Worm (Caenorhabditis elegans) whole organism, late embryonic: ENCODE data around the gene col-40.

Experiments used
- ama-1 ChIP-seq: fragments of 150-350 bp; optimal IDR thresholded peaks from 2 replicates; lab custom pipeline; 2014
- ceh-14 ChIP-seq: sonication (generic microtip); optimal IDR thresholded peaks from 2 replicates; lab custom pipeline; 2016; ENCODE audit warnings: missing genotype, missing genetic modification characterization, missing compliant biosample characterization
- che-1 ChIP-seq: sonication (generic microtip); optimal IDR thresholded peaks from 2 replicates; lab custom pipeline; 2016; ENCODE audit warnings: mild to moderate bottlenecking, missing genetic modification characterization, missing compliant biosample characterization
- dmd-4 ChIP-seq: sonication (generic microtip); optimal IDR thresholded peaks from 2 replicates; lab custom pipeline; 2016; ENCODE audit warnings: borderline replicate concordance, missing genetic modification characterization, missing compliant biosample characterization
- dve-1 ChIP-seq: sonication (generic microtip); optimal IDR thresholded peaks from 2 replicates; lab custom pipeline; 2017; ENCODE audit warnings: antibody characterized with exemption, mild to moderate bottlenecking, missing genetic modification characterization, missing compliant biosample characterization
- lin-11 ChIP-seq: fragments of 200-800 bp; sonication (Bioruptor generic); optimal IDR thresholded peaks from 2 replicates; lab custom pipeline; 2018; ENCODE audit warnings: mild to moderate bottlenecking, missing genetic modification characterization, missing compliant biosample characterization
- madf-2 ChIP-seq: sonication (generic microtip); optimal IDR thresholded peaks from 2 replicates; lab custom pipeline; 2017; ENCODE audit warnings: missing genetic modification characterization, missing compliant biosample characterization
- npax-4 ChIP-seq: sonication (generic microtip); optimal IDR thresholded peaks from 2 replicates; lab custom pipeline; 2016; ENCODE audit warnings: missing genetic modification characterization, missing compliant biosample characterization
- pag-3 ChIP-seq: sonication (generic microtip); optimal IDR thresholded peaks from 2 replicates; lab custom pipeline; 2016; ENCODE audit warnings: missing compliant biosample characterization, missing genetic modification characterization, borderline replicate concordance
- pha-4 ChIP-seq: fragments of 150-350 bp; optimal IDR thresholded peaks from 2 replicates; lab custom pipeline; 2018; ENCODE audit warnings: missing biosample characterization, missing genetic modification reagents, missing genetic modification characterization
- pqm-1 ChIP-seq: sonication (generic microtip); optimal IDR thresholded peaks from 2 replicates; lab custom pipeline; 2016; ENCODE audit warnings: missing genetic modification characterization, missing compliant biosample characterization
- sox-4 ChIP-seq: sonication (generic microtip); optimal IDR thresholded peaks from 2 replicates; lab custom pipeline; 2017; ENCODE audit warnings: mild to moderate bottlenecking, missing genetic modification characterization, inconsistent platforms, missing compliant biosample characterization
- tbx-7 ChIP-seq: sonication (generic microtip); optimal IDR thresholded peaks from 2 replicates; lab custom pipeline; 2016; ENCODE audit warnings: missing genotype, missing genetic modification characterization, missing compliant biosample characterization
- ztf-16 ChIP-seq: sonication (generic microtip); optimal IDR thresholded peaks from 2 replicates; lab custom pipeline; 2017; ENCODE audit warnings: missing genetic modification characterization, missing compliant biosample characterization

DNA sequence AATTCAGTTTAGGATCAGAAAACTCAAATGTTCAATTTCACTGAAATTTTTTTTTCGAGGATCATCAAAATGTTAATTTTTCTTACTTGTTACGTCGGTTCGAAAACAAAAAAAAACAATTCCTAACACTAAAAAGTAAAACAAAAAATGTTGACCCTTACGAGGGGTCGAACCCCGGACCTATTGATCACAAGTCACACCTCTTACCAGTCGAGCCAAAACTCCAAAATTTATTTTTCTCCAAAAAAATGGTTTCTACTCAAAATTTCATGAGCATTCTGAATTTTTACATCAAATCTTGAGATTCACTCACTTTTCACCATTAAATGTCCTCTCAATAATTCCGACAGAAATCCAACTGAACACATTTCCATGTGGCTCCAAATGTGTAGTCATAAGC is 4.6 kb downstream of the col-40 start:
- TF ChIP-seq sox-4 (tag; lab: Kevin White, UChicago), result no peak
- no peak for TF ChIP-seq ama-1
- no peak for TF ChIP-seq madf-2
- no peak for TF ChIP-seq tbx-7 (tag; lab: Kevin White, UChicago)
- TF ChIP-seq ceh-14, result no peak
- no peak for TF ChIP-seq dve-1 (tag; lab: Kevin White, UChicago)
- TF ChIP-seq pqm-1 (tag; lab: Kevin White, UChicago), result no peak
- TF ChIP-seq dmd-4 (tag; lab: Kevin White, UChicago), result no peak
- no peak for TF ChIP-seq npax-4
- TF ChIP-seq che-1 (tag; lab: Kevin White, UChicago), result no peak
- no peak for TF ChIP-seq ztf-16 (tag; lab: Kevin White, UChicago)
- no peak for TF ChIP-seq pha-4 (tag; lab: Kevin White, UChicago)
- no peak for TF ChIP-seq lin-11 (tag; lab: Kevin White, UChicago)
- TF ChIP-seq pag-3 (tag; lab: Kevin White, UChicago), result no peak
